Worm (Caenorhabditis elegans): Measurements from ENCODE around the gene ZK632.12.

Gene ZK632.12

ce11 chrIII:9857110-9857509 lies 26.5 kb downstream of the ZK632.12 start:
- TF ChIP-seq flt-1 (GFP tag; IDR thresholded peaks at IDR 0.05) (no peak), cog-1 (tag; optimal IDR thresholded peaks at IDR 0.05) (no peak)

DNA sequence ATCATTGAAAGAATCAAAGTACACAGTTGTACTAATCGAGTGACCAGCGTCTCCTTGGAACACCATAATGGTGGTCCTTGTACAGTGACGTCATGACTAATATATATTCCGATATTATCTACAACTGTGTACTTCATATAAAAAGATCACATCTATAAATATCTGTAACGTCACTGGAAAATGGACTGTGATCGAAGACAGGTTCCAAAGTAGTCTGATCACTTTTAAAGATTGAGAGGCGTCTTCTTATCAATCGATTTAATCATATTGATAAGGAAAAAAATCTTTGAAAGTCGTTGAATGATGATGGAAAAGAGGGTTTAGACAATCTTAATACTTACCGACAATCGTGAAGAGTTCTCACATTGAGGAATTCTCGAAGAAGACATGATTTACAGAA lies 27.5 kb downstream of the ZK632.12 start:
- TF ChIP-seq ztf-29 (GFP tag; IDR thresholded peaks at IDR 0.05) (no peak), med-1 (GFP tag; optimal IDR thresholded peaks at IDR 0.05; ENCODE audit: insufficient read depth) (no peak), T22C8.4 (GFP tag; IDR thresholded peaks at IDR 0.05) (no peak), ztf-23 (GFP tag; IDR thresholded peaks at IDR 0.05) (no peak), tab-1 (GFP tag; IDR thresholded peaks at IDR 0.05) (no peak), ref-1 (GFP tag; conservative IDR thresholded peaks at IDR 0.05) (no peak), cog-1 (tag; optimal IDR thresholded peaks at IDR 0.05) (no peak), klf-2 (GFP tag; conservative IDR thresholded peaks at IDR 0.05) (no peak), flt-1 (GFP tag; IDR thresholded peaks at IDR 0.05) (no peak)

ce11 chrIII:9859133-9859775 lies 28.7 kb downstream of the ZK632.12 start, which contains the start of gene gpdh-2:
Gene gpdh-2 (minus strand): TSS chrIII:9859183.
- TF ChIP-seq tab-1 (GFP tag; IDR thresholded peaks at IDR 0.05) (no peak), ref-1 (GFP tag; conservative IDR thresholded peaks at IDR 0.05) (no peak), T22C8.4 (GFP tag; IDR thresholded peaks at IDR 0.05) (no peak), ztf-23 (GFP tag; IDR thresholded peaks at IDR 0.05) (no peak), flt-1 (GFP tag; IDR thresholded peaks at IDR 0.05) (no peak), cog-1 (tag; optimal IDR thresholded peaks at IDR 0.05) (no peak), med-1 (GFP tag; optimal IDR thresholded peaks at IDR 0.05; ENCODE audit: insufficient read depth) (no peak), ztf-29 (GFP tag; IDR thresholded peaks at IDR 0.05) (no peak)

DNA sequence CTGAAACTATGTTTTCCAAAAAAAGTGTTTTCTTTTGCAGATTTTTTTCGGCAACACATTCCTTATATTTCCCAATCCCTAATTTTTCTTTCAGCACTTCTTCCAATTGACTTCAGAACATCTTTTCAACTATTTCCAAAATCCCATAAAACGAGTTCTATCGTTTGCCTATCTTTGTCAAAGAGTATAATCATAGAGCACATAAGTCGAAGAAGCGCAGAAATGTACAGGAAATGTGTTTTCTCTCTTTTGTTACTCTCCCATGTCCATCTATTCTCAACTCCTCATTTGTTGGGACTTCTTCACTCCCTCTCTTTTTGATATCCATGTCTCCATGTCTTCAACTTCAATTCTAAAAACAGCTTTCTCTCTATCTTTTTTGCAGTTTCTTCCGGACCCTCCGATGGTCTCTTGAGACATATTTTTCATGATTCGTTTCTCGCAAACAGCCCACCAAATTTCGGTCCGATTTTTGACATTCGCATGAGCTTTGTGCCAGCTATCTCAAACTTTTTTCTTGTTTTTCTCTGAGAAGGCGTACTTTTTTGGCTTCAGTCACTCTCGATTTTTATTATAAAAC lies 29.7 kb downstream of the ZK632.12 start, which contains the start of gene twk-48:
Gene twk-48, plus strand, starts transcription at position 530 of the 580 bp plus-strand sequence.
- TF ChIP-seq med-1 (GFP tag; optimal IDR thresholded peaks at IDR 0.05; ENCODE audit: insufficient read depth) (no peak), T22C8.4 (GFP tag; IDR thresholded peaks at IDR 0.05) (no peak), tab-1 (GFP tag; IDR thresholded peaks at IDR 0.05) (no peak), flt-1 (GFP tag; IDR thresholded peaks at IDR 0.05) (no peak), ztf-29 (GFP tag; IDR thresholded peaks at IDR 0.05) (no peak), ztf-23 (GFP tag; IDR thresholded peaks at IDR 0.05) (no peak), klf-2 (GFP tag; conservative IDR thresholded peaks at IDR 0.05) (no peak), cog-1 (tag; optimal IDR thresholded peaks at IDR 0.05) (no peak), ref-1 (GFP tag; conservative IDR thresholded peaks at IDR 0.05) (no peak)

ce11 chrIII:9861470-9862342 lies 31.1 kb downstream of the ZK632.12 start:
- peak; percentile 90 for TF ChIP-seq T22C8.4 (GFP tag; IDR thresholded peaks at IDR 0.05)
- peak; percentile 93 for TF ChIP-seq ztf-29 (GFP tag; IDR thresholded peaks at IDR 0.05)
- TF ChIP-seq cog-1 (tag; optimal IDR thresholded peaks at IDR 0.05): peak; percentile 64
- peak; percentile 64 for TF ChIP-seq med-1 (GFP tag; optimal IDR thresholded peaks at IDR 0.05; ENCODE audit: insufficient read depth)
- TF ChIP-seq ztf-23 (GFP tag; IDR thresholded peaks at IDR 0.05): peak; percentile 94
- peak; percentile 96 for TF ChIP-seq tab-1 (GFP tag; IDR thresholded peaks at IDR 0.05)
- TF ChIP-seq klf-2 (GFP tag; conservative IDR thresholded peaks at IDR 0.05): peak; percentile 91
- peak; percentile 88 for TF ChIP-seq ref-1 (GFP tag; conservative IDR thresholded peaks at IDR 0.05)
- TF ChIP-seq flt-1 (GFP tag; IDR thresholded peaks at IDR 0.05): peak; percentile 95

ce11 chrIII:9862469-9862868 lies 31.9 kb downstream of the ZK632.12 start:
- TF ChIP-seq T22C8.4 (GFP tag; IDR thresholded peaks at IDR 0.05): no peak
- no peak for TF ChIP-seq med-1 (GFP tag; optimal IDR thresholded peaks at IDR 0.05; ENCODE audit: insufficient read depth)
- TF ChIP-seq tab-1 (GFP tag; IDR thresholded peaks at IDR 0.05): no peak
- no peak for TF ChIP-seq klf-2 (GFP tag; conservative IDR thresholded peaks at IDR 0.05)
- no peak for TF ChIP-seq cog-1 (tag; optimal IDR thresholded peaks at IDR 0.05)
- TF ChIP-seq ztf-23 (GFP tag; IDR thresholded peaks at IDR 0.05): no peak
- TF ChIP-seq ref-1 (GFP tag; conservative IDR thresholded peaks at IDR 0.05): no peak
- no peak for TF ChIP-seq ztf-29 (GFP tag; IDR thresholded peaks at IDR 0.05)
- TF ChIP-seq flt-1 (GFP tag; IDR thresholded peaks at IDR 0.05): no peak

DNA sequence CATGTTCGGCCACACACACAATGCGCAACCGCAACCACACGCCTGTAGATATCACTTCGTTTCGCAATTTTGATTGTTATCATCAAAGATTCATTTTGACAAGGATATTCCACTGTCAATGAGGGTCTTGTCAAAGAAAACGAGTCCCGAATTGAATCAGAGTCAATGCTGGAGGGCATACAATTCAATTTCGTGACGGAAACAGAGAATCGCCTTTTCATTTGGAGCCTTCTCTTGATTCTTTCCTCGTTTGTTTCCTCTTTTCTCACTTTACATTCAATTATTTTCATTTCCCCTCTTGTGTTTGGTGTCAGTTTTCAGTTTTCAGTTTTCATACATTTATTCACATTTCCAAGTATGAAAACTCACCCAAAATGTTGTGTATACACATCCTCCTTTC lies 36.8 kb downstream of the ZK632.12 start:
- no peak for TF ChIP-seq ref-1 (GFP tag; conservative IDR thresholded peaks at IDR 0.05)
- TF ChIP-seq T22C8.4 (GFP tag; IDR thresholded peaks at IDR 0.05): no peak
- no peak for TF ChIP-seq ztf-23 (GFP tag; IDR thresholded peaks at IDR 0.05)
- TF ChIP-seq flt-1 (GFP tag; IDR thresholded peaks at IDR 0.05): no peak
- no peak for TF ChIP-seq ztf-29 (GFP tag; IDR thresholded peaks at IDR 0.05)
- TF ChIP-seq med-1 (GFP tag; optimal IDR thresholded peaks at IDR 0.05; ENCODE audit: insufficient read depth): no peak
- no peak for TF ChIP-seq klf-2 (GFP tag; conservative IDR thresholded peaks at IDR 0.05)
- TF ChIP-seq tab-1 (GFP tag; IDR thresholded peaks at IDR 0.05): no peak
- TF ChIP-seq cog-1 (tag; optimal IDR thresholded peaks at IDR 0.05): no peak

ce11 chrIII:9867780-9868503 lies 37.3 kb downstream of the ZK632.12 start, which contains the start of gene dhhc-4:
Gene dhhc-4 (minus strand): TSS chrIII:9867792.
- TF ChIP-seq klf-2 (GFP tag; conservative IDR thresholded peaks at IDR 0.05): 0 out of 2 replicates have a peak, but pooled peaks have one; percentile 40
- peak; percentile 77 for TF ChIP-seq ztf-23 (GFP tag; IDR thresholded peaks at IDR 0.05)
- TF ChIP-seq ref-1 (GFP tag; conservative IDR thresholded peaks at IDR 0.05): no peak
- TF ChIP-seq T22C8.4 (GFP tag; IDR thresholded peaks at IDR 0.05): peak; percentile 34; the same call in 1 of the 2 replicates
- peak; percentile 79 for TF ChIP-seq flt-1 (GFP tag; IDR thresholded peaks at IDR 0.05)
- TF ChIP-seq tab-1 (GFP tag; IDR thresholded peaks at IDR 0.05): no peak
